Fruit fly (Drosophila melanogaster) whole organism, adult: ENCODE data around the gene CG5445.

Experiments used
- CG11617 ChIP-seq: fragments of 200-800 bp; sonication (Bioruptor generic); optimal IDR thresholded peaks from 2 replicates; lab custom pipeline; 2017; ENCODE audit warnings: mild to moderate bottlenecking, missing biosample characterization, missing genetic modification reagents, missing genetic modification characterization
- CG12768 ChIP-seq: fragments of 200-800 bp; sonication (Bioruptor generic); optimal IDR thresholded peaks from 2 replicates; lab custom pipeline; 2017; ENCODE audit warnings: missing biosample characterization, missing genetic modification characterization, mild to moderate bottlenecking, moderate library complexity, missing genetic modification reagents
- CG14711 ChIP-seq: fragments of 200-800 bp; sonication (Bioruptor generic); optimal IDR thresholded peaks from 2 replicates; lab custom pipeline; 2018; ENCODE audit warnings: missing biosample characterization, mild to moderate bottlenecking, missing genetic modification characterization, moderate library complexity
- CG1620 ChIP-seq: fragments of 200-800 bp; sonication (Bioruptor generic); optimal IDR thresholded peaks from 2 replicates; lab custom pipeline; 2016; ENCODE audit warnings: missing biosample characterization, missing genetic modification characterization
- CG33017 ChIP-seq: fragments of 200-800 bp; sonication (Bioruptor generic); optimal IDR thresholded peaks from 2 replicates; lab custom pipeline; 2018; ENCODE audit warnings: missing biosample characterization, mild to moderate bottlenecking, missing genetic modification characterization, moderate library complexity
- CG5204 ChIP-seq: fragments of 200-800 bp; sonication (Bioruptor generic); optimal IDR thresholded peaks from 2 replicates; lab custom pipeline; 2016; ENCODE audit warnings: missing biosample characterization, missing genetic modification characterization
- CG7045 ChIP-seq: fragments of 200-800 bp; sonication (Bioruptor generic); optimal IDR thresholded peaks from 2 replicates; lab custom pipeline; 2017; ENCODE audit warnings: missing biosample characterization, mild to moderate bottlenecking, missing genetic modification characterization
- CG7101 ChIP-seq: fragments of 200-800 bp; sonication (Bioruptor generic); optimal IDR thresholded peaks from 2 replicates; lab custom pipeline; 2018; ENCODE audit warnings: missing biosample characterization, mild to moderate bottlenecking, missing genetic modification characterization, moderate library complexity
- Clk ChIP-seq: fragments of 200-800 bp; sonication (Bioruptor generic); optimal IDR thresholded peaks from 2 replicates; lab custom pipeline; 2017; ENCODE audit warnings: missing biosample characterization, missing genetic modification characterization
- Crg-1 ChIP-seq: fragments of 200-800 bp; sonication (Bioruptor generic); optimal IDR thresholded peaks from 2 replicates; lab custom pipeline; 2016; ENCODE audit warnings: missing biosample characterization, missing genetic modification characterization
- Hr96 ChIP-seq: fragments of 200-800 bp; sonication (Bioruptor generic); optimal IDR thresholded peaks from 2 replicates; lab custom pipeline; 2016; ENCODE audit warnings: missing biosample characterization, missing genetic modification characterization
- Mnt ChIP-seq: fragments of 200-800 bp; sonication (Bioruptor generic); optimal IDR thresholded peaks from 2 replicates; lab custom pipeline; 2016; ENCODE audit warnings: missing biosample characterization, mild to moderate bottlenecking, missing genetic modification characterization
- bab1 ChIP-seq: fragments of 200-800 bp; sonication (Bioruptor generic); optimal IDR thresholded peaks from 3 replicates; lab custom pipeline; 2019; ENCODE audit warnings: missing biosample characterization, mild to moderate bottlenecking, missing genetic modification characterization, moderate library complexity
- cic ChIP-seq: fragments of 200-800 bp; sonication (Bioruptor generic); optimal IDR thresholded peaks from 2 replicates; lab custom pipeline; 2017; ENCODE audit warnings: missing biosample characterization, mild to moderate bottlenecking, missing genetic modification characterization, moderate library complexity
- cnc ChIP-seq, 2 experiments: fragments of >200 bp; optimal IDR thresholded peaks; 2 replicates each; lab custom pipeline; 2017
- kay ChIP-seq: fragments of 200-800 bp; sonication (Bioruptor generic); peaks from one replicate; lab custom pipeline; 2016; ENCODE audit warnings: missing biosample characterization, missing genetic modification characterization, borderline replicate concordance
- ovo ChIP-seq: fragments of 200-800 bp; sonication (Bioruptor generic); optimal IDR thresholded peaks from 2 replicates; lab custom pipeline; 2016; ENCODE audit warnings: missing biosample characterization, missing genetic modification characterization
- pad ChIP-seq: fragments of 200-800 bp; sonication (Bioruptor generic); optimal IDR thresholded peaks from 3 replicates; lab custom pipeline; 2017; ENCODE audit warnings: missing biosample characterization, missing genetic modification characterization, mild to moderate bottlenecking, moderate library complexity, missing genetic modification reagents
- tj ChIP-seq: fragments of 200-800 bp; sonication (Bioruptor generic); optimal IDR thresholded peaks from 3 replicates; lab custom pipeline; 2017; ENCODE audit warnings: missing biosample characterization, mild to moderate bottlenecking, missing genetic modification characterization, moderate library complexity
- toe ChIP-seq: fragments of 200-800 bp; sonication (Bioruptor generic); optimal IDR thresholded peaks from 2 replicates; lab custom pipeline; 2016; ENCODE audit warnings: missing biosample characterization, missing genetic modification characterization

CG5445 gene

DNA sequence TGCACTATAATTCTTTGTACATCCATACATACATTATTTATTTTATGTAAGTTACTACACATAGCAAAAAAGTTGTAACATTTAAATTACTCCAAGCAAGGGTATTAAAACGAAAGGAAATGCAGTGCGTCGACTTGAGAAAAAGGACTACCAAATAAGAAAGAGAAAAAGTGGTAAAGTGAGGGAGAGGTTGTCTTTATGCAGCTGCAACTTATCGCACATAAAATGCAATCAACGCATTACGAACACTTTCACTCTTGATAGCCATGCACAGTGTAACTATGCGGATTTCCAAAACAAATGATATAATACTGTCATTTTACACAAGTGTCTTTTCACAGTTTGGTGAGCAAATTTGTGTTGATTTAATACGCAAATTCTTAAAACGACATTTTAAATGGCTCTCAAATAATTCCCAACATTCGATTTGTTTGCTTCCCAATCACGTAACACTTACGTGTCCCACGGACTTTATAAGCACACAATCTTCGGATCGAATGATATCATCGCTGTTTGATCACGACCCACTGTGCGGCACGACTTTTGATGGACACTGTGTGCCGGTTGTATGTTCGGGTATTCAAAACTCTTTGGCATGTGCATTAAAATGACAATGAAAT is 14.9 kb downstream of the CG5445 start:
- no peak for TF ChIP-seq CG11617 (GFP tag; lab: Kevin White, UChicago)
- TF ChIP-seq Clk (GFP tag; lab: Kevin White, UChicago) = no peak
- TF ChIP-seq CG7101 = no peak
- no peak for TF ChIP-seq CG7045 (GFP tag; lab: Kevin White, UChicago)
- TF ChIP-seq bab1 = peak; percentile 46
- no peak for TF ChIP-seq cnc (optimal IDR thresholded peaks at IDR 0.05; lab: Kevin White, UChicago)
- TF ChIP-seq kay (GFP tag; lab: Kevin White, UChicago) = peak; percentile 5
- TF ChIP-seq cic (GFP tag; lab: Kevin White, UChicago) = no peak
- no peak for TF ChIP-seq pad
- TF ChIP-seq CG1620 (GFP tag; lab: Kevin White, UChicago) = peak; percentile 40

DNA sequence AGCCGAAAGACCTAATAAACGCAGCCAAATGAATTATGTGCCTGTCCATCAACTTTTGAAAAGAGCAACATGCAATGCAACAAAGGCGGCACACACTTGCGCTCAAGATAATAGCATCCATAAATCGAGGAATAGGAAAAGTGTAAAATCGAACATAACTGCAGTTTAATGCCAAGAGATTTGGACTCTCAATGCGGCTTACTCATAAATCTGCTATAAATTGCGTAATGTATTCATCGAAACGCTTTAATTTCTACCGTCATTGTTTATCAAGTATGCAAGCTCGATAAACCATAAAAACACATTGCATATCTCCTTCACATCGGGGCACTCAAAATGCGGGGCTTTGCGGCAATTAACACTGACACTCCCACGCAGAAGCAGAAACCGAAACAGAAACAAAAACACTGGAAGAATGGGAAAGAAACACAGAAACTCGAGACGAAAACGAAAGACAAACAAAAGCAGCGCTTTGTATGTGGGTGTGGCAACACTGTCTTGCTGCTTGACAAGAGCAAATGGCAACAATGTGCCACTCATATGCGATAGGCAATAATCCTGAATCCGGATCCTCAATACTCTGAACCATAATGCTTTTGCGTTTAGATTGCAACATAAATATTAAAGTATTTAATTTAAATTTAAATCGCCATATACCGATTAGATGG is 15.8 kb downstream of the CG5445 start:
- TF ChIP-seq CG14711 = peak; percentile 49
- no peak for TF ChIP-seq CG7101
- no peak for TF ChIP-seq cic (GFP tag; lab: Kevin White, UChicago)
- no peak for TF ChIP-seq bab1
- no peak for TF ChIP-seq tj (GFP tag; lab: Kevin White, UChicago)
- no peak for TF ChIP-seq CG11617 (GFP tag; lab: Kevin White, UChicago)

DNA sequence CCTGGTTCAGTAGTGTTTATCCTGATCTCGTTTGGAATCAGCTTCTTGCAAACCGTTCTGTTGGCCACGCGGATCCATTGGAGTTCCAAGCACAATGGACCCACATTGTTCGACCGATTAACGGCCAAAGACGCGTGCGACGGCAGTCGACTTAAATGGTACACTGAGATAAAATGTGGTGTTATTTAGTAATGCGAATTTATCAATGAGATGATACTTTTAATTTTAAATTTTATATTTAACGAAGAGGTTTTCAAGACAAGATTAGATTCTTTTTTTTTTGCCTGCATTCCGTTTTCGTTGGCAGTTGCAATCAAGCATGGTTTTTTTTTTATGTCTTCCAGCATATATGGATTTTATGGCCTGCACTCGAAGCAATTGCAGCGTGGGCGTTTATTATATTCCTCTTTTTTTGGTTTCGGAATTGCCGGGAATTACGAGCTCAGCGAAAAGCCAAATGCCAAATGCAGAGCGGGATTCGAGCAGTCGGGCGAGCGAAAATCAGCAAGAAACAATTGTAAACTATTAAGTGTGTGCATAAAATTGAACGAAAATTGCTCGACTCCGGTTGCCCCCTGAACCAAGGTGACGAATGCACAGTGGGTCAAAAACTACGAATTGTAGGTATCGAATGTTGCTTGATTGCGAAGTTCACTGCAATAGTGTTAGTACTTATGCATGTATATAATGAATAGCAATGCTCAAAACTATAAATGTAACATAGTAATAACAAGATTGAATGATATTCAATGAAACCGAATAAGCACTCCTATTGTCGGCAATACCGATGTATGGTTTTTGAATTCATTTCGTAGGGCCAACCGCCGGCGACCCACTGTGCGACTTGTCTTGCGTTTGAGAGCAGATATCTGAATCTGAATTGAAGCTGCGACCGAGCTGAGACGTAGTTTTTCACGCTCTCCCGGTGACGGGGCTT is 16.9 kb downstream of the CG5445 start:
- TF ChIP-seq CG33017 = peak; percentile 42
- TF ChIP-seq CG1620 (GFP tag; lab: Kevin White, UChicago) = peak; percentile 42
- TF ChIP-seq bab1 = peak; percentile 77
- peak; percentile 28 for TF ChIP-seq ovo (GFP tag; lab: Kevin White, UChicago)
- peak; percentile 27 for TF ChIP-seq CG7045 (GFP tag; lab: Kevin White, UChicago)
- TF ChIP-seq CG7101 = peak; percentile 70
- peak; percentile 94 for TF ChIP-seq tj (GFP tag; lab: Kevin White, UChicago)
- peak; percentile 32 for TF ChIP-seq Mnt
- peak; percentile 58 for TF ChIP-seq Clk (GFP tag; lab: Kevin White, UChicago)
- TF ChIP-seq CG14711 = peak; percentile 63
- TF ChIP-seq Crg-1 (GFP tag; lab: Kevin White, UChicago) = peak; percentile 46
- TF ChIP-seq cnc (optimal IDR thresholded peaks at IDR 0.05; lab: Kevin White, UChicago) = no peak
- TF ChIP-seq CG12768 (GFP tag; lab: Kevin White, UChicago) = peak; percentile 56
- TF ChIP-seq toe (GFP tag; lab: Kevin White, UChicago) = peak; percentile 59
- peak; percentile 67 for TF ChIP-seq CG11617 (GFP tag; lab: Kevin White, UChicago)
- TF ChIP-seq Hr96 = peak; percentile 58
- TF ChIP-seq cic (GFP tag; lab: Kevin White, UChicago) = peak; percentile 14
- TF ChIP-seq kay (GFP tag; lab: Kevin White, UChicago) = peak; percentile 85
- peak; percentile 68 for TF ChIP-seq CG5204 (GFP tag; lab: Kevin White, UChicago)
- TF ChIP-seq pad = peak; percentile 43

DNA sequence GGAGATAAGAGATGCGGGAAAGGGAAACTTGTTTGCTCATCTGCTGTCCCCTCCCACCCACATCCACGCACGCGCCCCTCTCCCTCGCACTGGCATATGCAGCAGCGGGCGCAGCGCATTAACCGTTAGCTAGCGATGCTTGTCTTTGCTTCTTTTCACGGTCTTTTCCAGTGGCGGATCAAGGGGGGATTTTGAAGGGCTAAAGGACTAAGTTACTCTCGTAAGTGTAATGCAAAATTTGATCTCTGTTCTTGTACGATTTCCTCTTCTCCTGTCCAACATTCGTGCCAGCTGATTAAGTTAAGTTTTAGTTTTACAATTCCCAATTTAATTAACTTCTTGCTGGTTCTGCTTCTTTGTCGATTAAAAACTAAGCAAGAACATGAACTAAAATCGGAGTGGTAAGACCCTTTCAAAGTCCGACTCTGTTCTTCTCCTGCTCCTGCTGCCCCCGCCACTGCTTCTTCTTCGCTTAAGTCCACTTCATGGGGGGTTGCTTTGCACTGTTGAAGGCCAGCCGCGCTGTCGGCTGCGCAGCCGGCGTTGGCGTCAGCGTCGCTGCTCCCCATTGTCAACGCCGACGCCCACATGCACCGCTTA is 18.4 kb downstream of the CG5445 start:
- TF ChIP-seq ovo (GFP tag; lab: Kevin White, UChicago) (peak; percentile 65), bab1 (peak; percentile 19), Mnt (no peak), cnc (optimal IDR thresholded peaks at IDR 0.05; lab: Kevin White, UChicago) (no peak), toe (GFP tag; lab: Kevin White, UChicago) (no peak), tj (GFP tag; lab: Kevin White, UChicago) (no peak), CG7101 (peak; percentile 49), Crg-1 (GFP tag; lab: Kevin White, UChicago) (no peak), CG5204 (GFP tag; lab: Kevin White, UChicago) (no peak), CG11617 (GFP tag; lab: Kevin White, UChicago) (peak; percentile 39), pad (peak; percentile 98), cic (GFP tag; lab: Kevin White, UChicago) (no peak), CG7045 (GFP tag; lab: Kevin White, UChicago) (peak; percentile 14), CG1620 (GFP tag; lab: Kevin White, UChicago) (peak; percentile 13), CG14711 (peak; percentile 13), Clk (GFP tag; lab: Kevin White, UChicago) (peak; percentile 24), kay (GFP tag; lab: Kevin White, UChicago) (no peak), CG33017 (no peak), Hr96 (no peak), CG12768 (GFP tag; lab: Kevin White, UChicago) (peak; percentile 10)

DNA sequence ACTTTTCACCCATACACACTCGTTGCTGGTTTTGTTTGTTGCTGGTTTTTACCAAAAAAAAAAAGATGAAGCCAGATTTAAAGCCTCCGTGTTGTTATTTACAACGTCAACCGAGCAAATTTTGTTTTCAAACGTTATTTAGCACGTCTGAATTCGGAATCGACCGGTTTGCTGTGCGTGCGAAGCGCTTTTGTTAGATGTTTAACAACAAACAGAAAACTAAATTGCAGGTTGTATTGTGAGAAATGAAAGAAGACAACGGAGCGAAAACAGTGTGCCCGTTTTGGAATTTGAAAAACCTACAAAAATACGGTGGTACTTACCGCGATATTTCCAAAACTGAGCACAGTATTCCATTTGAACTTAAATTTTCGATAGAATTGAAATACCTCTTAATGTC is 19.4 kb downstream of the CG5445 start, which contains the start of gene Fim:
TSS of gene Fim (minus strand) at position 225 of the 400 bp plus-strand sequence.
- TF ChIP-seq CG12768 (GFP tag; lab: Kevin White, UChicago) = no peak
- TF ChIP-seq kay (GFP tag; lab: Kevin White, UChicago) = peak; percentile 59
- no peak for TF ChIP-seq CG33017
- TF ChIP-seq Mnt = peak; percentile 37
- no peak for TF ChIP-seq CG14711
- no peak for TF ChIP-seq CG7045 (GFP tag; lab: Kevin White, UChicago)
- no peak for TF ChIP-seq toe (GFP tag; lab: Kevin White, UChicago)
